Fruit fly (Drosophila melanogaster) whole organism, adult: Measurements from ENCODE around the gene ctrip.

Experiments used
- CG11617 ChIP-seq: fragments of 200-800 bp; sonication (Bioruptor generic); optimal IDR thresholded peaks from 2 replicates; lab custom pipeline; 2017; ENCODE audit warnings: mild to moderate bottlenecking, missing biosample characterization, missing genetic modification reagents, missing genetic modification characterization
- CG12768 ChIP-seq: fragments of 200-800 bp; sonication (Bioruptor generic); optimal IDR thresholded peaks from 2 replicates; lab custom pipeline; 2017; ENCODE audit warnings: missing biosample characterization, missing genetic modification characterization, mild to moderate bottlenecking, moderate library complexity, missing genetic modification reagents
- CG14711 ChIP-seq: fragments of 200-800 bp; sonication (Bioruptor generic); optimal IDR thresholded peaks from 2 replicates; lab custom pipeline; 2018; ENCODE audit warnings: missing biosample characterization, mild to moderate bottlenecking, missing genetic modification characterization, moderate library complexity
- CG1620 ChIP-seq: fragments of 200-800 bp; sonication (Bioruptor generic); optimal IDR thresholded peaks from 2 replicates; lab custom pipeline; 2016; ENCODE audit warnings: missing biosample characterization, missing genetic modification characterization
- CG33017 ChIP-seq: fragments of 200-800 bp; sonication (Bioruptor generic); optimal IDR thresholded peaks from 2 replicates; lab custom pipeline; 2018; ENCODE audit warnings: missing biosample characterization, mild to moderate bottlenecking, missing genetic modification characterization, moderate library complexity
- CG5204 ChIP-seq: fragments of 200-800 bp; sonication (Bioruptor generic); optimal IDR thresholded peaks from 2 replicates; lab custom pipeline; 2016; ENCODE audit warnings: missing biosample characterization, missing genetic modification characterization
- CG7045 ChIP-seq: fragments of 200-800 bp; sonication (Bioruptor generic); optimal IDR thresholded peaks from 2 replicates; lab custom pipeline; 2017; ENCODE audit warnings: missing biosample characterization, mild to moderate bottlenecking, missing genetic modification characterization
- CG7101 ChIP-seq: fragments of 200-800 bp; sonication (Bioruptor generic); optimal IDR thresholded peaks from 2 replicates; lab custom pipeline; 2018; ENCODE audit warnings: missing biosample characterization, mild to moderate bottlenecking, missing genetic modification characterization, moderate library complexity
- Clk ChIP-seq: fragments of 200-800 bp; sonication (Bioruptor generic); optimal IDR thresholded peaks from 2 replicates; lab custom pipeline; 2017; ENCODE audit warnings: missing biosample characterization, missing genetic modification characterization
- Crg-1 ChIP-seq: fragments of 200-800 bp; sonication (Bioruptor generic); optimal IDR thresholded peaks from 2 replicates; lab custom pipeline; 2016; ENCODE audit warnings: missing biosample characterization, missing genetic modification characterization
- Hr96 ChIP-seq: fragments of 200-800 bp; sonication (Bioruptor generic); optimal IDR thresholded peaks from 2 replicates; lab custom pipeline; 2016; ENCODE audit warnings: missing biosample characterization, missing genetic modification characterization
- Mnt ChIP-seq: fragments of 200-800 bp; sonication (Bioruptor generic); optimal IDR thresholded peaks from 2 replicates; lab custom pipeline; 2016; ENCODE audit warnings: missing biosample characterization, mild to moderate bottlenecking, missing genetic modification characterization
- bab1 ChIP-seq: fragments of 200-800 bp; sonication (Bioruptor generic); optimal IDR thresholded peaks from 3 replicates; lab custom pipeline; 2019; ENCODE audit warnings: missing biosample characterization, mild to moderate bottlenecking, missing genetic modification characterization, moderate library complexity
- cic ChIP-seq: fragments of 200-800 bp; sonication (Bioruptor generic); optimal IDR thresholded peaks from 2 replicates; lab custom pipeline; 2017; ENCODE audit warnings: missing biosample characterization, mild to moderate bottlenecking, missing genetic modification characterization, moderate library complexity
- cnc ChIP-seq, 2 experiments: fragments of >200 bp; optimal IDR thresholded peaks; 2 replicates each; lab custom pipeline; 2017
- kay ChIP-seq: fragments of 200-800 bp; sonication (Bioruptor generic); peaks from one replicate; lab custom pipeline; 2016; ENCODE audit warnings: missing biosample characterization, missing genetic modification characterization, borderline replicate concordance
- ovo ChIP-seq: fragments of 200-800 bp; sonication (Bioruptor generic); optimal IDR thresholded peaks from 2 replicates; lab custom pipeline; 2016; ENCODE audit warnings: missing biosample characterization, missing genetic modification characterization
- pad ChIP-seq: fragments of 200-800 bp; sonication (Bioruptor generic); optimal IDR thresholded peaks from 3 replicates; lab custom pipeline; 2017; ENCODE audit warnings: missing biosample characterization, missing genetic modification characterization, mild to moderate bottlenecking, moderate library complexity, missing genetic modification reagents
- tj ChIP-seq: fragments of 200-800 bp; sonication (Bioruptor generic); optimal IDR thresholded peaks from 3 replicates; lab custom pipeline; 2017; ENCODE audit warnings: missing biosample characterization, mild to moderate bottlenecking, missing genetic modification characterization, moderate library complexity
- toe ChIP-seq: fragments of 200-800 bp; sonication (Bioruptor generic); optimal IDR thresholded peaks from 2 replicates; lab custom pipeline; 2016; ENCODE audit warnings: missing biosample characterization, missing genetic modification characterization

ctrip gene

DNA sequence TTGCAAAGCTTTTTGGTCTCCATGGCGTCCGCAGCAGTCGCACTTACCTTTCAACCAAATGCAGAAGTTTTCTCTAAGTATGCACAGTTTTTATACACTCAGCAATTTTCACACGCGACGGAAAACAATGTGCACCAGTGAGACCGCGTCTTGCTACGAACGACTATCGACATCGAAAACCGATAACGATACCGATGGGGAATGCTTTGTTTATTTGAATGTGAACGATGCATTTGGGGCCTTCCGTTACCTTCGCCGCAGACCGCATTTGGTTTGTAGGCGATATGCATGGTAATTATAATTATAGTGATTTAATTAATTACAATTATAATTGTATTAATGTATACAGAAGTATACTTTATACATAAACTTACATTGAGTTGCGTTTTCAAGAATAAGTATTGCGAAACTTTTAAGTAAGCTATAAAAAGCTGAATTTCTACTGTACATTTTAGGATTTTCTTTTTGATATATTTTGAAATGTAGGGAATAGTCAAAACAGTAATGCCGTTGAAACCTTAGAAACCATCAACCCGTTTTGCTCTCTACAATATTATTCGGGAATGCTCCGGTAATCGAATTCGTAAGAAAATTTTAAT is at the start of gene ctrip, which contains the start of gene Hus1-like:
Gene ctrip, minus strand, starts transcription at position 161 of the 599 bp plus-strand sequence.
Gene Hus1-like, minus strand, starts transcription at position 161 of the 599 bp plus-strand sequence.
- TF ChIP-seq CG7101 (tag; lab: Kevin White, UChicago) = peak; percentile 40
- no peak for TF ChIP-seq Clk (GFP tag; lab: Kevin White, UChicago)
- peak; percentile 80 for TF ChIP-seq Mnt (GFP tag; lab: Kevin White, UChicago)
- TF ChIP-seq ovo = no peak
- TF ChIP-seq kay (GFP tag; lab: Kevin White, UChicago) = peak; percentile 88
- TF ChIP-seq toe (GFP tag; lab: Kevin White, UChicago) = no peak
- TF ChIP-seq CG5204 (GFP tag; lab: Kevin White, UChicago) = no peak
- TF ChIP-seq CG11617 = no peak
- TF ChIP-seq CG14711 = no peak
- no peak for TF ChIP-seq cic (GFP tag; lab: Kevin White, UChicago)
- no peak for TF ChIP-seq Crg-1 (GFP tag; lab: Kevin White, UChicago)
- TF ChIP-seq CG12768 (GFP tag; lab: Kevin White, UChicago) = no peak
- no peak for TF ChIP-seq cnc (optimal IDR thresholded peaks at IDR 0.05; lab: Kevin White, UChicago)
- no peak for TF ChIP-seq CG1620 (GFP tag; lab: Kevin White, UChicago)
- peak; percentile 2 for TF ChIP-seq pad (GFP tag; lab: Kevin White, UChicago)
- no peak for TF ChIP-seq CG7045 (GFP tag; lab: Kevin White, UChicago)
- TF ChIP-seq Hr96 = no peak
- TF ChIP-seq tj = peak; percentile 97
- TF ChIP-seq bab1 (GFP tag; lab: Kevin White, UChicago) = peak; percentile 74
- TF ChIP-seq CG33017 (tag; lab: Kevin White, UChicago) = no peak

DNA sequence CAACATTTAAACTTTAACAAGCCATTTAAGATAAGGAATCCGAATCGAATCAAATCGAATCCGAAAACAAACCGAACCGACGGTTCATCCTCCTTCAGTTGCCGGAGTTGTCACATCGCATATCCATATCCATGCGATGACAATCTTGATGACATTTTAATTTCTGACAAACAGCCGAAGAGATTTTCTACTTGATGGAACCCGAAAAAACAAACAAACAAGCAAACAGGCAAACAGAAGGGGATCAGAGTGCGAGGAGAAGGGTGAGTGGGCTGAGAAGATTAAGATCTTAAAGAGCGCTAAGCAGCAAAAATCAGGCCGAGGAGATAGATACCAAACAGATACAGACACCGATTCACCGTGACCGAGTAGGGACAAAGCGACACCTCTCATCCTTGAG is 49.2 kb upstream of the ctrip start:
- TF ChIP-seq toe (GFP tag; lab: Kevin White, UChicago) = no peak
- no peak for TF ChIP-seq CG11617
- TF ChIP-seq kay (GFP tag; lab: Kevin White, UChicago) = no peak
- TF ChIP-seq ovo = no peak
- TF ChIP-seq pad (GFP tag; lab: Kevin White, UChicago) = no peak
- no peak for TF ChIP-seq CG14711
- TF ChIP-seq cnc (optimal IDR thresholded peaks at IDR 0.05; lab: Kevin White, UChicago) = no peak
- TF ChIP-seq bab1 (GFP tag; lab: Kevin White, UChicago) = no peak
- no peak for TF ChIP-seq Mnt (GFP tag; lab: Kevin White, UChicago)
- TF ChIP-seq CG7045 (GFP tag; lab: Kevin White, UChicago) = no peak
- no peak for TF ChIP-seq CG33017 (tag; lab: Kevin White, UChicago)
- no peak for TF ChIP-seq CG1620 (GFP tag; lab: Kevin White, UChicago)
- no peak for TF ChIP-seq CG12768 (GFP tag; lab: Kevin White, UChicago)
- TF ChIP-seq Clk (GFP tag; lab: Kevin White, UChicago) = no peak
- TF ChIP-seq tj = no peak
- TF ChIP-seq Crg-1 (GFP tag; lab: Kevin White, UChicago) = no peak
- no peak for TF ChIP-seq CG5204 (GFP tag; lab: Kevin White, UChicago)
- no peak for TF ChIP-seq Hr96

DNA sequence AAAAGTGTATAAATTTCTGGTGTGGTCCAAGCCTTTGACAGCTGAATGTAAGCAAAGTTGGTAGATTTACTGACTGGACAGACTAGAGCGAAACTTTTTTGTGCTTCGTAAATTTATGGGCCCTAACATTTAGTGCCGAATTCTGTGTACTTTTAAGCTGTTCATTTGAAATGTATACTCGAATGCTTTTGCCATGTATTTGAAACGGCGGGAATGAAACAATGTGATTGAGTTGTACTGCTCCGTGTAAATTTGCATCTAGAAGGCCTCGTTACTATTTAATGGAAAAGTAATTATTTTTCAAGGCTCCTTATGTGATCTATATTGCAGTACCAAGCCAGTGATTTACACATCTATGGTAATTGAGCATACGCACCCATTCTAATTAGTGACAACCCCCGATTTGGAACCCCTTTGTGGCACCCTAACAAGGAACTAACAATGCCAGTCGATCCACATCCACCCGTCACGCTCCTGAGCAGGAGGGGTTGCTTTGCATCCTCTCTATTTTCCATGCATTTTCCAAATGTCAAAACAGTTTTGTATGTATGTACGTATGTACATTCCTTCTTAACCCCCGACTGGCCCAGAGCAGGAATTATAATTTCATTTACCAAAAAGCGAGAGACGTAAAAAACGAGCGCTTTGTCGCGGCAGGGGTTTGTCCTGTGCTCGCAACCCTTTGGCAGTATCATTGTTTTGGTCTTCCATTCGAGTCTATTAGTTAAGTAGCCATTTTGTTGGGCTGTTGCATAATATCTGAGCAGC is 46.8 kb upstream of the ctrip start:
- TF ChIP-seq bab1 (GFP tag; lab: Kevin White, UChicago) = no peak
- no peak for TF ChIP-seq Clk (GFP tag; lab: Kevin White, UChicago)
- TF ChIP-seq CG33017 (tag; lab: Kevin White, UChicago) = no peak
- no peak for TF ChIP-seq ovo
- TF ChIP-seq pad (GFP tag; lab: Kevin White, UChicago) = no peak
- TF ChIP-seq CG12768 (GFP tag; lab: Kevin White, UChicago) = no peak
- no peak for TF ChIP-seq CG5204 (GFP tag; lab: Kevin White, UChicago)
- TF ChIP-seq cnc (optimal IDR thresholded peaks at IDR 0.05; lab: Kevin White, UChicago) = no peak
- no peak for TF ChIP-seq tj
- no peak for TF ChIP-seq CG7101 (tag; lab: Kevin White, UChicago)

DNA sequence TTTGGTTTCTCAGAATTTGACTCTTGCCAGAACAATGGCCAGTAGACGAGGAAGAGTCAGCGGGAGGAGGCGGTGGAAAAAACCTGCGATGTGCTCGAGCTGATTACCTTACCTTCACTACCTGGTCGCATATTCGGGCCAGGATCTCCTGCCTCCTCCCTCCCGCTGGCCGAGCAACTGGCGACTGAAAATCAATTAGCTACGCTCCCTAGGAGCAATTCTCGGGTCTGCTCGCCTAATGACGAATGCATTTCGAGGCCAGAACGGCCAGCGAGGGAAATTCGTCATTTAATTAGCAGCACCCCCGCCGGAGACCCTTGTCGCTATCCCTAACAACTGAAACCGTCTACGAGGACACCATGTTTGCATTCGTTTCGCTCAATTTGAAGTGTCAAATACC is 46.1 kb upstream of the ctrip start:
- TF ChIP-seq bab1 (GFP tag; lab: Kevin White, UChicago) (no peak), CG33017 (tag; lab: Kevin White, UChicago) (no peak), cnc (optimal IDR thresholded peaks at IDR 0.05; lab: Kevin White, UChicago) (no peak), Hr96 (no peak)

DNA sequence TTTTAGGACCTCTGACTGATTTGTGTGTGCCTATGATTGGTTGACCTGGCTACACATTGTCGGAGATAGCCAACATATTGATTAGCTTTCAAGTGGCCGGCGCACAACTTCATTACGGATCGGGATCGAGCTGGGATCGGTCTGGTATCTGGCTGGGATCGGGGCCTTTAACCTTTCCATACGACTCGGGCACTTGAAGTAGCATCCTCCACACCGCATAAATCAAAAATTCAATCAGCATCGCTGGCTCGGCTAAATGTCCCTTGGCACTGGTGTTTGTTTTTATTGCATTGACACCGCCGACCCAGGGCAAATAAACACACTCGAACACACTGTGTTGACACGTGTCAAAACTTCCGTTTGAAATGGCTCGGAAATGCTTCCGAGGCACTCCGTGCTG is 43.8 kb upstream of the ctrip start:
- TF ChIP-seq CG33017 (tag; lab: Kevin White, UChicago) = no peak
- TF ChIP-seq Crg-1 (GFP tag; lab: Kevin White, UChicago) = no peak
- no peak for TF ChIP-seq kay (GFP tag; lab: Kevin White, UChicago)
- TF ChIP-seq pad (GFP tag; lab: Kevin White, UChicago) = no peak
- TF ChIP-seq CG7045 (GFP tag; lab: Kevin White, UChicago) = no peak
- no peak for TF ChIP-seq ovo
- no peak for TF ChIP-seq bab1 (GFP tag; lab: Kevin White, UChicago)
- TF ChIP-seq CG12768 (GFP tag; lab: Kevin White, UChicago) = no peak
- no peak for TF ChIP-seq CG7101 (tag; lab: Kevin White, UChicago)
- no peak for TF ChIP-seq Mnt (GFP tag; lab: Kevin White, UChicago)

DNA sequence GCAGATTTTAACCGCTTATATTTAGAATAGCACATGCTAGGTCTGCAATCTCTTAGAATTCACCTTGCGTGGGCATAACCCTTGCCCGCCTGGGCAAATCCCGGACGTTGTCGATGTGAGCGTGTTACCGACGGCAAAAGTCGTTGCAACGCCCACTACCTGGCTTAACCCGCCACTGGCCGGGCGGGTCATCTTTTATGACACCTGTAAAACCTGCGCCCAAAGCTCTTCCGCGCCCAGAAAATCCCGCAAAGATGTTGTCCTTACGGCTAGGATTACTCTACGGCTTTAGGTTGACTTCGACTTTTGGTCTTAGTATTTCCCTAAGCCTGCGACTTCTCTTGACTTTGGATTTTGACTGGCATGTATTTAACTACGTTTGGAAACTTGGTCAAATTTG is 42.3 kb upstream of the ctrip start:
- no peak for TF ChIP-seq pad (GFP tag; lab: Kevin White, UChicago)
- TF ChIP-seq CG7101 (tag; lab: Kevin White, UChicago) = no peak
- TF ChIP-seq CG7045 (GFP tag; lab: Kevin White, UChicago) = no peak
- no peak for TF ChIP-seq kay (GFP tag; lab: Kevin White, UChicago)
- TF ChIP-seq CG33017 (tag; lab: Kevin White, UChicago) = no peak
- no peak for TF ChIP-seq CG11617
- TF ChIP-seq Crg-1 (GFP tag; lab: Kevin White, UChicago) = no peak
- TF ChIP-seq Clk (GFP tag; lab: Kevin White, UChicago) = no peak
- TF ChIP-seq Hr96 = no peak
